Worm (Caenorhabditis elegans) whole organism, young adult: Measurements from ENCODE around the gene C46C11.4.

ENCODE experiments used
- F39B2.1 ChIP-seq: fragments of 200-800 bp; sonication (Bioruptor generic); IDR thresholded peaks from 2 replicates; pipeline ENCODE4 v1.3.6; 2022; ENCODE audit warnings: missing genetic modification reagents, missing genetic modification characterization, missing compliant biosample characterization
- F49E8.2 ChIP-seq: sonication (generic microtip); optimal IDR thresholded peaks from 3 replicates; lab custom pipeline; 2017; ENCODE audit warnings: missing genetic modification characterization, mild to moderate bottlenecking, missing compliant biosample characterization, antibody characterized with exemption, moderate library complexity; ENCODE audit not compliant: insufficient read depth
- K11D2.4 ChIP-seq: fragments of 200-800 bp; sonication (Bioruptor generic); IDR thresholded peaks from 2 replicates; pipeline ENCODE4 v1.3.6; 2022; ENCODE audit warnings: missing genetic modification reagents, missing genetic modification characterization, missing compliant biosample characterization
- atf-7 ChIP-seq: sonication (generic microtip); optimal IDR thresholded peaks from 2 replicates; lab custom pipeline; 2017; ENCODE audit warnings: mild to moderate bottlenecking, missing genetic modification characterization, missing compliant biosample characterization

ce11 chrX:4671837-4672236 is 24.8 kb upstream of the C46C11.4 start:
- TF ChIP-seq K11D2.4 (GFP tag; lab: Robert Waterston, UW) (no peak), F39B2.1 (GFP tag; lab: Robert Waterston, UW) (no peak), F49E8.2 (tag; lab: Kevin White, UChicago) (no peak), atf-7 (no peak)
